Worm (Caenorhabditis elegans) whole organism, L4 larva: ENCODE data around the gene aptf-4.
A peak's percentile ranks its signal among the peaks of the same experiment; 100 is the strongest.

ENCODE experiments used
- D1046.2 ChIP-seq: fragments of 200-800 bp; sonication (Bioruptor generic); IDR thresholded peaks from 2 replicates; pipeline ENCODE4 v1.3.6; 2022; ENCODE audit warnings: missing genetic modification characterization, missing compliant biosample characterization
- F26F4.8 ChIP-seq: fragments of 200-800 bp; sonication (Bioruptor generic); conservative IDR thresholded peaks from 2 replicates; pipeline ENCODE4 v1.3.6; 2022; ENCODE audit warnings: missing genetic modification characterization, missing compliant biosample characterization
- T20F7.1 ChIP-seq: fragments of 200-800 bp; sonication (Bioruptor generic); optimal IDR thresholded peaks from 2 replicates; lab custom pipeline; 2018; ENCODE audit warnings: mild to moderate bottlenecking, missing genetic modification characterization, missing compliant biosample characterization
- T26A8.4 ChIP-seq: fragments of 200-800 bp; sonication (Bioruptor generic); IDR thresholded peaks from 2 replicates; pipeline ENCODE4 v1.3.6; 2022; ENCODE audit warnings: missing genetic modification characterization, missing compliant biosample characterization
- Y105C5A.15 ChIP-seq: fragments of 200-800 bp; sonication (Bioruptor generic); IDR thresholded peaks from 2 replicates; pipeline ENCODE4 v1.3.6; 2022; ENCODE audit warnings: missing genetic modification characterization, missing compliant biosample characterization
- Y48G9A.11 ChIP-seq: fragments of 200-800 bp; sonication (Bioruptor generic); IDR thresholded peaks from 2 replicates; pipeline ENCODE4 v1.3.6; 2022; ENCODE audit warnings: missing genetic modification reagents, missing genetic modification characterization, missing compliant biosample characterization
- Y75B8A.6 ChIP-seq: fragments of 200-800 bp; sonication (Bioruptor generic); IDR thresholded peaks from 2 replicates; pipeline ENCODE4 v1.3.6; 2022; ENCODE audit warnings: missing genetic modification reagents, missing genetic modification characterization, missing compliant biosample characterization
- aha-1 ChIP-seq: fragments of 150-350 bp; peaks from one replicate; lab custom pipeline; 2014; ENCODE audit warnings: missing biosample characterization, missing genetic modification characterization
- attf-4 ChIP-seq: sonication (generic microtip); optimal IDR thresholded peaks from 3 replicates; lab custom pipeline; 2017; ENCODE audit warnings: missing biosample characterization, missing genetic modification characterization
- ceh-20 ChIP-seq: fragments of 200-800 bp; sonication (Bioruptor generic); IDR thresholded peaks from 2 replicates; pipeline ENCODE4 v1.3.6; 2022; ENCODE audit warnings: missing genetic modification reagents, missing genetic modification characterization, missing compliant biosample characterization
- cey-2 ChIP-seq: sonication (generic microtip); optimal IDR thresholded peaks from 3 replicates; lab custom pipeline; 2017; ENCODE audit warnings: missing genetic modification characterization, mild to moderate bottlenecking, missing compliant biosample characterization, antibody characterized with exemption, borderline replicate concordance; ENCODE audit not compliant: insufficient read depth
- daf-12 ChIP-seq: fragments of 150-350 bp; optimal IDR thresholded peaks from 2 replicates; lab custom pipeline; 2014; ENCODE audit warnings: missing biosample characterization, missing genetic modification reagents, missing genetic modification characterization
- daf-16 ChIP-seq, 3 experiments: sonication (generic microtip); optimal IDR thresholded peaks; 2 replicates each; lab custom pipeline; 2016 to 2017; ENCODE audit warnings: missing genetic modification characterization in 3 of 3, missing genetic modification reagents in 3 of 3, mild to moderate bottlenecking in 2 of 3, missing compliant biosample characterization in 2 of 3, missing biosample characterization in 1 of 3, moderate library complexity in 1 of 3
- dmd-8 ChIP-seq: fragments of 200-800 bp; sonication (Bioruptor generic); IDR thresholded peaks from 2 replicates; pipeline ENCODE4 v1.3.6; 2022; ENCODE audit warnings: missing genetic modification characterization, missing compliant biosample characterization
- dmd-9 ChIP-seq: fragments of 200-800 bp; sonication (Bioruptor generic); IDR thresholded peaks from 2 replicates; pipeline ENCODE4 v1.3.6; 2022; ENCODE audit warnings: missing genetic modification reagents, missing genetic modification characterization, missing compliant biosample characterization
- dve-1 ChIP-seq: sonication (generic microtip); optimal IDR thresholded peaks from 2 replicates; lab custom pipeline; 2017; ENCODE audit warnings: antibody characterized with exemption, mild to moderate bottlenecking, missing genetic modification characterization, missing compliant biosample characterization; ENCODE audit not compliant: insufficient read depth
- egl-43 ChIP-seq: fragments of 200-800 bp; sonication (Bioruptor generic); IDR thresholded peaks from 2 replicates; pipeline ENCODE4 v1.3.6; 2022; ENCODE audit warnings: missing genetic modification reagents, missing genetic modification characterization, missing compliant biosample characterization
- fkh-10 ChIP-seq: fragments of 150-350 bp; optimal IDR thresholded peaks from 2 replicates; lab custom pipeline; 2014; ENCODE audit warnings: missing biosample characterization, missing genetic modification reagents, missing genetic modification characterization
- hif-1 ChIP-seq, 2 experiments: sonication (generic microtip); optimal IDR thresholded peaks; 2 replicates each; lab custom pipeline; 2016 to 2017; ENCODE audit warnings: missing compliant biosample characterization in 2 of 2, missing genetic modification characterization in 2 of 2, missing genetic modification reagents in 2 of 2, missing genotype in 2 of 2, mild to moderate bottlenecking in 1 of 2
- jun-1 ChIP-seq: fragments of 150-350 bp; optimal IDR thresholded peaks from 2 replicates; lab custom pipeline; 2014; ENCODE audit warnings: missing biosample characterization, missing genetic modification reagents, missing genetic modification characterization
- lim-7 ChIP-seq: fragments of 200-800 bp; sonication (Bioruptor generic); IDR thresholded peaks from 2 replicates; pipeline ENCODE4 v1.3.6; 2022; ENCODE audit warnings: missing genetic modification characterization, missing compliant biosample characterization
- lin-1 ChIP-seq: fragments of 200-800 bp; sonication (Bioruptor generic); IDR thresholded peaks from 2 replicates; pipeline ENCODE4 v1.3.6; 2022; ENCODE audit warnings: missing genetic modification reagents, missing genetic modification characterization, missing compliant biosample characterization
- lin-15B ChIP-seq: fragments of 150-350 bp; sonication (generic microtip); optimal IDR thresholded peaks from 3 replicates; lab custom pipeline; 2014; ENCODE audit warnings: missing biosample characterization, missing genetic modification characterization
- lin-38 ChIP-seq: fragments of 200-800 bp; sonication (Bioruptor generic); IDR thresholded peaks from 2 replicates; pipeline ENCODE4 v1.3.6; 2022; ENCODE audit warnings: missing genetic modification reagents, missing genetic modification characterization, missing compliant biosample characterization
- lsy-2 ChIP-seq, 2 experiments: fragments of 150-350 bp in 1 of 2; sonication (generic microtip) in 1 of 2; optimal IDR thresholded peaks; 2 replicates each; lab custom pipeline; 2014 to 2017; ENCODE audit warnings: missing biosample characterization in 2 of 2, missing genetic modification characterization in 2 of 2
- madf-5 ChIP-seq, 2 experiments: fragments of 200-800 bp; sonication (Bioruptor generic); IDR thresholded peaks; 2 replicates each; pipeline ENCODE4 v1.3.6; 2022; ENCODE audit warnings: missing compliant biosample characterization in 2 of 2, missing genetic modification characterization in 2 of 2
- mes-2 ChIP-seq: sonication (generic microtip); optimal IDR thresholded peaks from 2 replicates; lab custom pipeline; 2016; ENCODE audit warnings: missing genotype, mild to moderate bottlenecking, missing genetic modification characterization, missing compliant biosample characterization; ENCODE audit not compliant: poor library complexity, severe bottlenecking
- mxl-3 ChIP-seq: fragments of 200-800 bp; sonication (Bioruptor generic); optimal IDR thresholded peaks from 2 replicates; lab custom pipeline; 2018; ENCODE audit warnings: mild to moderate bottlenecking, missing genetic modification characterization, missing compliant biosample characterization
- nhr-10 ChIP-seq: fragments of 150-350 bp; optimal IDR thresholded peaks from 2 replicates; lab custom pipeline; 2014; ENCODE audit warnings: missing biosample characterization, missing genetic modification characterization
- nhr-102 ChIP-seq: sonication (generic microtip); optimal IDR thresholded peaks from 2 replicates; lab custom pipeline; 2016; ENCODE audit warnings: mild to moderate bottlenecking, missing genetic modification characterization, moderate library complexity, missing compliant biosample characterization
- nhr-28 ChIP-seq: fragments of 150-350 bp; optimal IDR thresholded peaks from 2 replicates; lab custom pipeline; 2014; ENCODE audit warnings: missing biosample characterization, missing genetic modification characterization
- pha-4 ChIP-seq, 2 experiments: fragments of 150-350 bp in 1 of 2; fragments of 200-800 bp in 1 of 2; sonication (Bioruptor generic) in 1 of 2; IDR thresholded peaks in 1 of 2; optimal IDR thresholded peaks in 1 of 2; 2 replicates each; pipeline versions ENCODE4 v1.3.6 to Lab custom; 2014 to 2022; ENCODE audit warnings: missing genetic modification characterization in 2 of 2, missing genetic modification reagents in 2 of 2, missing biosample characterization in 1 of 2, missing compliant biosample characterization in 1 of 2
- php-3 ChIP-seq: fragments of 200-800 bp; sonication (Bioruptor generic); IDR thresholded peaks from 2 replicates; pipeline ENCODE4 v1.3.6; 2022; ENCODE audit warnings: missing genetic modification reagents, missing genetic modification characterization, missing compliant biosample characterization
- pqm-1 ChIP-seq: sonication (generic microtip); optimal IDR thresholded peaks from 2 replicates; lab custom pipeline; 2017; ENCODE audit warnings: missing biosample characterization, missing genetic modification characterization
- rbr-2 ChIP-seq: sonication (generic microtip); optimal IDR thresholded peaks from 2 replicates; lab custom pipeline; 2016; ENCODE audit warnings: missing genotype, missing genetic modification characterization, missing compliant biosample characterization
- sdz-12 ChIP-seq: fragments of 200-800 bp; sonication (Bioruptor generic); optimal IDR thresholded peaks from 2 replicates; lab custom pipeline; 2018; ENCODE audit warnings: mild to moderate bottlenecking, missing genetic modification characterization, missing compliant biosample characterization
- set-16 ChIP-seq: fragments of 200-800 bp; sonication (Bioruptor generic); IDR thresholded peaks from 2 replicates; pipeline ENCODE4 v1.3.6; 2022; ENCODE audit warnings: missing genetic modification reagents, missing genetic modification characterization, missing compliant biosample characterization
- snpc-4 ChIP-seq: fragments of 150-350 bp; optimal IDR thresholded peaks from 2 replicates; lab custom pipeline; 2014; ENCODE audit warnings: missing biosample characterization, missing genetic modification characterization
- spr-3 ChIP-seq: fragments of 200-800 bp; sonication (Bioruptor generic); optimal IDR thresholded peaks from 2 replicates; lab custom pipeline; 2018; ENCODE audit warnings: mild to moderate bottlenecking, missing genetic modification characterization, missing compliant biosample characterization
- tag-97 ChIP-seq: fragments of 200-800 bp; sonication (Bioruptor generic); IDR thresholded peaks from 2 replicates; pipeline ENCODE4 v1.3.6; 2022; ENCODE audit warnings: missing genetic modification characterization, missing compliant biosample characterization
- vab-7 ChIP-seq: fragments of 200-800 bp; sonication (Bioruptor generic); IDR thresholded peaks from 2 replicates; pipeline ENCODE4 v1.3.6; 2022; ENCODE audit warnings: missing genetic modification reagents, missing genetic modification characterization, missing compliant biosample characterization
- zag-1 ChIP-seq: fragments of 150-350 bp; optimal IDR thresholded peaks from 2 replicates; lab custom pipeline; 2014; ENCODE audit warnings: missing biosample characterization, missing genetic modification characterization
- zfp-3 ChIP-seq: fragments of 200-800 bp; sonication (Bioruptor generic); conservative IDR thresholded peaks from 2 replicates; pipeline ENCODE4 v1.3.6; 2022; ENCODE audit warnings: missing genetic modification reagents, missing genetic modification characterization, missing compliant biosample characterization
- zip-11 ChIP-seq: fragments of 200-800 bp; sonication (Bioruptor generic); IDR thresholded peaks from 2 replicates; pipeline ENCODE4 v1.3.6; 2022; ENCODE audit warnings: missing genetic modification characterization, missing compliant biosample characterization
- ztf-11 ChIP-seq: fragments of 150-350 bp; optimal IDR thresholded peaks from 2 replicates; lab custom pipeline; 2014; ENCODE audit warnings: missing biosample characterization, missing genetic modification characterization
- ztf-7 ChIP-seq: fragments of 150-350 bp; optimal IDR thresholded peaks from 2 replicates; lab custom pipeline; 2014; ENCODE audit warnings: missing biosample characterization, missing genetic modification characterization

Gene aptf-4

DNA sequence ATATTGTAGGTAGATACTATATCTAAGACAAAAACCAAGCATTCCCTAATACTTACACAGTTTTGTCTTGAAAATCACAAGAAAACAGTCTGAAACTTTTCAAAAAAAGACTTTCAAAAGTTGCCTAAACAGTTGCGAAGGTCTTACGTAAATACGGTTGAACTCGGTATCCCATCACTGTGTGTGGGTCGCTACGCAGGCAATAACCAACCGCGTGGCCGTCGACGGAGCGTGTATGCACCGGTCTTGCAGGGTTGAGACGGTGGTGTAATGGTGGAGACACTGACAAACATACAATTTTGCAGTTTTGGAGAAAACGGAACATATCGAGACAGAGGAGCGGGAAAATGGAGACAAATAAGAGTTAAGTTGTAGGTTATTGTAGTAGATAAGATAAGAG lies 29.6 kb upstream of the aptf-4 start, which contains the start of gene iff-2 (continued):
- TF ChIP-seq Y48G9A.11 (GFP tag; lab: Robert Waterston, UW): no peak; the same call in 1 of the 2 replicates
- peak; percentile 96 for TF ChIP-seq lin-1 (GFP tag; lab: Robert Waterston, UW)
- peak; percentile 93 for TF ChIP-seq spr-3 (GFP tag; lab: Kevin White, UChicago)
- TF ChIP-seq ceh-20: peak; percentile 98
- TF ChIP-seq dve-1 (tag; lab: Kevin White, UChicago): peak; percentile 100
- peak; percentile 97 for TF ChIP-seq jun-1 (tag; lab: Kevin White, UChicago)
- TF ChIP-seq dmd-9: peak; percentile 95
- peak; percentile 93 for TF ChIP-seq vab-7 (GFP tag; lab: Robert Waterston, UW)

DNA sequence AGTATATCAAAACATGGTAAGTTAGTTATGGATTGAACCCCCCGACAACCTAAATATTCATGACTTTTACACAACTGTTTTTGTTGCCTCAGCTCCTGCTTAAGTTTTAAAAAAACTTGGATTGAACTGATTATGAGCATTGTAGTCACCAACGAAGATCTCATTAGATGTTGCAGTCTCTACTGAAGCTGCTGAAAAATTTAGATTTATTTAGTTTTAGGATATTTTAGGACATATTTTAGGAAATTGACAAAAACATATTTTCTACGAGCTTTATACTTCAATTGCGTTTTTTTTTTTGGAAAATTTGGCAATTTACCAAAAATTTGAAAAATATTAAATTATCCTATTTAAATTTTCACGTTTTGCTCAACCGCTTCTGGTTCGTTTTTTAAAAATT lies 28.8 kb upstream of the aptf-4 start, which contains the start of gene F54C9.14:
Gene F54C9.14 (plus strand): TSS at position 301 of the 400 bp plus-strand sequence.
- TF ChIP-seq jun-1 (tag; lab: Kevin White, UChicago) (no peak), pha-4 (GFP tag; IDR thresholded peaks at IDR 0.05; lab: Robert Waterston, UW) (no peak), pha-4 (tag; optimal IDR thresholded peaks at IDR 0.05; lab: Kevin White, UChicago) (no peak), mxl-3 (GFP tag; lab: Kevin White, UChicago) (no peak), lim-7 (no peak)
- TF ChIP-seq, all 104 proteins: peak for 0

DNA sequence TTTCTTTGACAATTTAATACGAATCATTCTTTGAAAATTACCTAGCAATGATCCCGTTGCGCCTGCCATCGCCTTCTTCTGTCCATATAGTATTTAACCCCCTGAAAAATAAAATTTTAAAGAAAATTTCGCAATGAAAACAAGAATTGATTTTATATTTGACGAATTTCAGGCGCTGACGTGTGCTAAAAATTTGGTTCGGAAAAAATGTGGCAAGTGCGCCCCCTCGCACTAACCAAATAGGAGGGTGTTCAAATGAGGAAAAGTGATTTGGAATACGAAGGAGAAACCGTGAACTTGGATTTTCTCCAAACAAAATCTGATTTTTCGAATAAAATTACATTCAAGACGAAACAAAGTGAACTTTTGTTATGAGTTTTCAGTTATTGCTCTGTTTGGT lies 24.7 kb upstream of the aptf-4 start, which contains the start of gene stc-1:
Gene stc-1 (minus strand): TSS at position 101 of the 400 bp plus-strand sequence.
- TF ChIP-seq ztf-11 (no peak), T26A8.4 (GFP tag; lab: Robert Waterston, UW) (peak; percentile 35; the same call in 1 of the 2 replicates), F26F4.8 (GFP tag; lab: Robert Waterston, UW) (no peak), zip-11 (GFP tag; lab: Robert Waterston, UW) (no peak), set-16 (no peak), mes-2 (peak; percentile 59), T20F7.1 (GFP tag; lab: Kevin White, UChicago) (no peak), tag-97 (GFP tag; lab: Robert Waterston, UW) (no peak), cey-2 (tag; lab: Kevin White, UChicago) (no peak), mxl-3 (GFP tag; lab: Kevin White, UChicago) (no peak), pqm-1 (peak; percentile 20), daf-12 (tag; lab: Kevin White, UChicago) (no peak), dve-1 (tag; lab: Kevin White, UChicago) (peak; percentile 43), dmd-8 (no peak), snpc-4 (tag; lab: Kevin White, UChicago) (no peak), nhr-28 (tag; lab: Kevin White, UChicago) (peak; percentile 39), nhr-10 (tag; lab: Kevin White, UChicago) (peak; percentile 1), aha-1 (peak; percentile 23), lsy-2 (tag; optimal IDR thresholded peaks at IDR 0.05; lab: Kevin White, UChicago) (peak in 1 of 2 experiments; percentile 45), madf-5 (GFP tag; IDR thresholded peaks at IDR 0.05; lab: Robert Waterston, UW) (no peak), lin-15B (tag; lab: Kevin White, UChicago) (no peak), attf-4 (tag; lab: Kevin White, UChicago) (no peak), dmd-9 (no peak), zfp-3 (GFP tag; lab: Robert Waterston, UW) (no peak), rbr-2 (tag; lab: Kevin White, UChicago) (no peak), Y75B8A.6 (GFP tag; lab: Robert Waterston, UW) (no peak), lin-38 (GFP tag; lab: Robert Waterston, UW) (peak; percentile 81), hif-1 (tag; optimal IDR thresholded peaks at IDR 0.05; lab: Kevin White, UChicago) (no peak), nhr-102 (no peak), sdz-12 (GFP tag; lab: Kevin White, UChicago) (no peak), D1046.2 (no peak), spr-3 (GFP tag; lab: Kevin White, UChicago) (no peak), zag-1 (tag; lab: Kevin White, UChicago) (no peak), daf-16 (GFP tag; optimal IDR thresholded peaks at IDR 0.05; lab: Kevin White, UChicago) (no peak), daf-16 (tag; optimal IDR thresholded peaks at IDR 0.05; lab: Kevin White, UChicago) (peak; percentile 33), ztf-7 (tag; lab: Kevin White, UChicago) (no peak), php-3 (GFP tag; lab: Robert Waterston, UW) (no peak), Y105C5A.15 (GFP tag; lab: Robert Waterston, UW) (no peak), egl-43 (GFP tag; lab: Robert Waterston, UW) (no peak), fkh-10 (GFP tag; lab: Kevin White, UChicago) (no peak)
